Fruit fly (Drosophila melanogaster): ENCODE results near the gene ko.

ko gene

DNA sequence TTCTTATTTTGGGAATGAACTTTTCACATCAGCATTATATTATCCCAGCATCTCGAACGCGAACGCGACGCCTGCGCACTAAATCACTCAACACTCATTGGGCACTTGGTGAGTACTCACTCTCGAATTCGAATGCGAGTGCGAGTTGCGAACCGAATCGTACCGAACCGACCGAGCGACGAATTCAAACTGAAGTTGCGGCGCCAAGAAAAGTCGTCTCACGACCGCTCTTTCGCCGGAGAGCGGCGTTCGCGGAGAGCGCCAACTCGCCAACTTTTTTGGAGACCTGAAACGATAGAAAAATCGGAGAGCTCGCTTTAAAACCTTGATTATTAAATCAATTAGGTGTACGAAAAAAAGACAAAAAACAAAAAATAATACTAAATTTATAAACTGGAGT lies 31.1 kb downstream of the ko start:
- peak; percentile 43 for TF ChIP-seq Dif (GFP tag; optimal IDR thresholded peaks at IDR 0.05; ENCODE audit: partially characterized antibody)
- peak; percentile 27 to 35 for TF ChIP-seq dl (GFP tag; optimal IDR thresholded peaks at IDR 0.05; ENCODE audit: insufficient read depth in 1 of 2, partially characterized antibody in 2 of 2)
- no peak for TF ChIP-seq Myc (optimal IDR thresholded peaks at IDR 0.05)
- TF ChIP-seq OdsH (GFP tag; optimal IDR thresholded peaks at IDR 0.05) = no peak

DNA sequence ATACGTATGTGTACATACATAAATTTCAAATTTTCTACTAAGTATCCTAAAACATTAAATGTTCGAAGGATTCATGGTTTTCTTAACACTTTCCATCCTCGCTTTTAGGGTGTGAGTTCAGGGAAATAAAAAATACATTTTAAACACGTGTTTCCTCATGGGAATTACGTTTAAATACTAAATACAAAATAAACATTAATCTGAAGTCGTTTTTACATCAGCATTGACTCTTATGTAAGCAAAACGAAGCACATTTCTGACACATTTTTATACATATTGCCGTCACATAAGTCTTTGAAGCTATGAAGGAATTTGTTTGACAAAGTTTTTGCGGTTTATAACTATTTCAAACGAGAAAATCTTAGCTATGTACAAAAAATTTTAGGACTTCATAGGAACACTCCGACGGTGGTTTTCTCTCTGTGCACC lies 31.9 kb downstream of the ko start:
- no peak for TF ChIP-seq N (GFP tag; optimal IDR thresholded peaks at IDR 0.05)
- TF ChIP-seq dmrt93B (GFP tag; optimal IDR thresholded peaks at IDR 0.05) = peak; percentile 26
- no peak for TF ChIP-seq jim (GFP tag; optimal IDR thresholded peaks at IDR 0.05)
- no peak for TF ChIP-seq dl (GFP tag; optimal IDR thresholded peaks at IDR 0.05; ENCODE audit: insufficient read depth in 1 of 2, partially characterized antibody in 2 of 2)
- peak; percentile 53 for TF ChIP-seq brk (GFP tag; optimal IDR thresholded peaks at IDR 0.05)
- TF ChIP-seq psq (GFP tag; optimal IDR thresholded peaks at IDR 0.05) = peak; percentile 39
- TF ChIP-seq tai (GFP tag; optimal IDR thresholded peaks at IDR 0.05) = no peak
- TF ChIP-seq h (GFP tag; optimal IDR thresholded peaks at IDR 0.05) = peak; percentile 44
- TF ChIP-seq ey (GFP tag; optimal IDR thresholded peaks at IDR 0.05) = peak; percentile 52
- peak; percentile 20 for TF ChIP-seq CG9705 (GFP tag; optimal IDR thresholded peaks at IDR 0.05)
- no peak for TF ChIP-seq Rel (GFP tag; optimal IDR thresholded peaks at IDR 0.05)
- no peak for TF ChIP-seq Rel (tag; optimal IDR thresholded peaks at IDR 0.05)
- peak; percentile 66 for TF ChIP-seq Sp1 (GFP tag; optimal IDR thresholded peaks at IDR 0.05)
- TF ChIP-seq CrebA (GFP tag; optimal IDR thresholded peaks at IDR 0.05; ENCODE audit: borderline replicate concordance) = no peak
- TF ChIP-seq lola (GFP tag; optimal IDR thresholded peaks at IDR 0.05) = no peak
- TF ChIP-seq Abd-B (GFP tag; optimal IDR thresholded peaks at IDR 0.05) = no peak
- peak; percentile 56 for TF ChIP-seq HLH106 (tag; optimal IDR thresholded peaks at IDR 0.05)
- no peak for TF ChIP-seq Mio (GFP tag; optimal IDR thresholded peaks at IDR 0.05)
- no peak for TF ChIP-seq Hr83 (GFP tag; optimal IDR thresholded peaks at IDR 0.05; ENCODE audit: poor library complexity, severe bottlenecking)
- TF ChIP-seq Hnf4 (GFP tag; optimal IDR thresholded peaks at IDR 0.05) = no peak
- TF ChIP-seq usp (GFP tag; optimal IDR thresholded peaks at IDR 0.05) = no peak
- TF ChIP-seq foxo (GFP tag; optimal IDR thresholded peaks at IDR 0.05) = peak in 1 of 2 experiments; percentile 69
- peak; percentile 76 for TF ChIP-seq woc (GFP tag; optimal IDR thresholded peaks at IDR 0.05)
- TF ChIP-seq Myc (optimal IDR thresholded peaks at IDR 0.05) = no peak
- TF ChIP-seq pan (optimal IDR thresholded peaks at IDR 0.05) = no peak
- peak; percentile 42 for TF ChIP-seq br (GFP tag; optimal IDR thresholded peaks at IDR 0.05)
- peak; percentile 54 for TF ChIP-seq fru (GFP tag; optimal IDR thresholded peaks at IDR 0.05)
- TF ChIP-seq GATAd (GFP tag; optimal IDR thresholded peaks at IDR 0.05) = no peak
- TF ChIP-seq rgr (GFP tag; optimal IDR thresholded peaks at IDR 0.05) = peak; percentile 22
- no peak for TF ChIP-seq sv (GFP tag; optimal IDR thresholded peaks at IDR 0.05)
- TF ChIP-seq dsf (GFP tag; optimal IDR thresholded peaks at IDR 0.05; ENCODE audit: borderline replicate concordance) = no peak
- TF ChIP-seq Dfd (GFP tag; optimal IDR thresholded peaks at IDR 0.05) = no peak
- no peak for TF ChIP-seq CG32264 (GFP tag; optimal IDR thresholded peaks at IDR 0.05)
- peak; percentile 2 for TF ChIP-seq Jra (GFP tag; optimal IDR thresholded peaks at IDR 0.05)
- TF ChIP-seq OdsH (GFP tag; optimal IDR thresholded peaks at IDR 0.05) = no peak
- no peak for TF ChIP-seq Dif (GFP tag; optimal IDR thresholded peaks at IDR 0.05; ENCODE audit: partially characterized antibody)
- no peak for TF ChIP-seq Hr78 (GFP tag; optimal IDR thresholded peaks at IDR 0.05)
- no peak for TF ChIP-seq Vsx2 (GFP tag; optimal IDR thresholded peaks at IDR 0.05; ENCODE audit: partially characterized antibody)
- no peak for TF ChIP-seq sage (GFP tag; optimal IDR thresholded peaks at IDR 0.05)

dm6 chr3L:21098602-21099001 lies 32.4 kb downstream of the ko start:
- TF ChIP-seq Dfd (GFP tag; optimal IDR thresholded peaks at IDR 0.05) (no peak), tai (GFP tag; optimal IDR thresholded peaks at IDR 0.05) (no peak), jim (GFP tag; optimal IDR thresholded peaks at IDR 0.05) (no peak), woc (GFP tag; optimal IDR thresholded peaks at IDR 0.05) (no peak), dmrt93B (GFP tag; optimal IDR thresholded peaks at IDR 0.05) (no peak), rgr (GFP tag; optimal IDR thresholded peaks at IDR 0.05) (no peak), Dif (GFP tag; optimal IDR thresholded peaks at IDR 0.05; ENCODE audit: partially characterized antibody) (peak; percentile 36), Hr83 (GFP tag; optimal IDR thresholded peaks at IDR 0.05; ENCODE audit: poor library complexity, severe bottlenecking) (peak; percentile 35), brk (GFP tag; optimal IDR thresholded peaks at IDR 0.05) (no peak), CrebA (GFP tag; optimal IDR thresholded peaks at IDR 0.05; ENCODE audit: borderline replicate concordance) (no peak), usp (GFP tag; optimal IDR thresholded peaks at IDR 0.05) (no peak), dsf (GFP tag; optimal IDR thresholded peaks at IDR 0.05; ENCODE audit: borderline replicate concordance) (no peak), Vsx2 (GFP tag; optimal IDR thresholded peaks at IDR 0.05; ENCODE audit: partially characterized antibody) (peak; percentile 4), lola (GFP tag; optimal IDR thresholded peaks at IDR 0.05) (no peak), GATAd (GFP tag; optimal IDR thresholded peaks at IDR 0.05) (no peak), Rel (GFP tag; optimal IDR thresholded peaks at IDR 0.05) (no peak), Rel (tag; optimal IDR thresholded peaks at IDR 0.05) (peak; percentile 35), psq (GFP tag; optimal IDR thresholded peaks at IDR 0.05) (no peak)
